Fruit fly (Drosophila melanogaster) whole organism, embryonic: ENCODE results near the gene tbrd-1.

ENCODE experiments used
- CG13123 ChIP-seq: fragments of 200-800 bp; sonication (Bioruptor generic); optimal IDR thresholded peaks from 2 replicates; lab custom pipeline; 2016; ENCODE audit warnings: missing biosample characterization, missing genetic modification characterization
- CG33213 ChIP-seq: fragments of 200-800 bp; sonication (Bioruptor generic); optimal IDR thresholded peaks from 3 replicates; lab custom pipeline; 2016; ENCODE audit warnings: missing biosample characterization, missing genetic modification characterization
- CG7357 ChIP-seq: fragments of 200-800 bp; sonication (Bioruptor generic); IDR thresholded peaks from 3 replicates; pipeline ENCODE4 v1.3.6; 2022; ENCODE audit warnings: missing biosample characterization, missing genetic modification characterization
- Ravus ChIP-seq: fragments of 200-800 bp; sonication (Bioruptor generic); IDR thresholded peaks from 2 replicates; pipeline ENCODE4 v1.3.6; 2022; ENCODE audit warnings: missing biosample characterization, missing genetic modification characterization

DNA sequence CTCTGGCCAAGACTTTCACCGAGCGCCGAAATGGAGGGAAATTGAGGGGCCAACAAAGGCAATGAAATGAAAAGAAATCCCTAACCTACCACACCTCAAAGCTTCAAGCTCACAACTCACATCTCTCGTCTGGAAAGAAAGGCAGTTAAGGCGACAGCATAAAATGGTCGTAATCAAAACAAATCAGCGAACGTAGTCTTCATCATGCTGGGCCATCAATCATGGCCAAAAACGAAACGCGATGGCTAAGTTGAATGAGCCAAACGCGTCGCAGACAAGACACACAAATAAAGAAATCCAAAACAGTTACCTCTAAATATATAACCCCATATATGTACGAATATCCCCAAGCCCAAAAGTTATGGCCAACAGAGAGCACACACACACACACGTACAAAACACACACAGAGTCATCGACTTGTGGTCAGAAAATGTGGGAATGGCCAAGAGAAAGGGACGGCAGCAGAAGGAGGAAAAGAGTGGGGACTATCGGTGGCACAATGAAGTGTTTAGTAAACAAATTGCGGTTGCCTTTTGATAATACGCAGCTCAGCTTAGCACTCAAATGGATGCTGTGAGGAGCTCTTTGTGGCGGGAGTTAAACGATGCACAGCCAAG lies 17.8 kb upstream of the tbrd-1 start:
- TF ChIP-seq CG33213 (GFP tag; lab: Kevin White, UChicago): no peak
- no peak for TF ChIP-seq Ravus (GFP tag; lab: Robert Waterston, UW)
- TF ChIP-seq CG7357: no peak
- TF ChIP-seq CG13123: no peak
